Worm (Caenorhabditis elegans): Measurements from ENCODE around the gene K01D12.15.

The K01D12.15 gene

DNA sequence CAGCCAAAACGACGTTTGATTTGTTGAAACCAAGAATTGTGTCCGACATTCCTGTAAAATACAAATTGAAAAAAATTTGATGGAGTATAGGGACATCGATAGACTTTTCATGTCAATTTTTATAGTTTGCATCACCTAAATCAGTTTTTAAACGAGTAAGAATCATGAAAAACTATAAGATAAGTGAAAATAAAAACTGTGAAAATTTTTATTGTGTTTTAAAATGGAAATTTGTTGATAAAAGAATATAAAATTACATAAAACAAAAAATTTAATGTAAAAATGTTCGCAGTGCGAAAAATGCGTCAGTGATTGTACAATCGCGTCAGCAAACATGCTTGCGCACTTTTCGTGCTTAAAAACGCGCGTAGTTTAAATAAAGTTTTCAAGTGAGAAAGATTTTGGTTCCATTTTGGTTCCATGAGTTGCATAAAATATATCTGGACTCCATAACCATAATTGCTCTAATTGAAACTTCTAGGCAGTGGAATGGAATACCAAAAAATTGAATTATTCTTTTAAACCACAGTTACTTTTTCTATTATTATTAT lies 42.8 kb upstream of the K01D12.15 start, which contains the start of gene tomm-20 (continued):
- no peak for TF ChIP-seq ceh-22 (tag; optimal IDR thresholded peaks at IDR 0.05)
- TF ChIP-seq ahr-1 (tag; optimal IDR thresholded peaks at IDR 0.05) = peak; percentile 33
- TF ChIP-seq elt-2 (tag; optimal IDR thresholded peaks at IDR 0.05) = peak; percentile 84
- TF ChIP-seq hlh-8 (tag; optimal IDR thresholded peaks at IDR 0.05) = peak; percentile 40
- TF ChIP-seq dmd-4 (tag; optimal IDR thresholded peaks at IDR 0.05; ENCODE audit: borderline replicate concordance) = no peak
- peak; percentile 80 for TF ChIP-seq tbx-2 (tag; optimal IDR thresholded peaks at IDR 0.05)
- TF ChIP-seq pha-4 (tag; optimal IDR thresholded peaks at IDR 0.05) = no peak
- TF ChIP-seq zip-5 (tag; optimal IDR thresholded peaks at IDR 0.05) = peak; percentile 16
- TF ChIP-seq ceh-19 (GFP tag; optimal IDR thresholded peaks at IDR 0.05) = peak; percentile 58
- TF ChIP-seq ceh-45 (GFP tag; IDR thresholded peaks at IDR 0.05) = no peak
- no peak for TF ChIP-seq ttx-3 (tag; optimal IDR thresholded peaks at IDR 0.05)
- TF ChIP-seq T23F11.4 (GFP tag; optimal IDR thresholded peaks at IDR 0.05) = peak; percentile 17
- TF ChIP-seq ceh-2 (tag; optimal IDR thresholded peaks at IDR 0.05) = peak; percentile 25
- peak; percentile 29 for TF ChIP-seq hlh-13 (GFP tag; optimal IDR thresholded peaks at IDR 0.05)
- TF ChIP-seq unc-42 (tag; optimal IDR thresholded peaks at IDR 0.05) = peak; percentile 63
- no peak for TF ChIP-seq fkh-10 (GFP tag; optimal IDR thresholded peaks at IDR 0.05)
- no peak for TF ChIP-seq ceh-9 (tag; optimal IDR thresholded peaks at IDR 0.05)
- TF ChIP-seq ceh-34 (tag; optimal IDR thresholded peaks at IDR 0.05) = peak; percentile 77
- no peak for TF ChIP-seq unc-3 (GFP tag; conservative IDR thresholded peaks at IDR 0.05)
- no peak for TF ChIP-seq unc-3 (tag; optimal IDR thresholded peaks at IDR 0.05)
- no peak for TF ChIP-seq eyg-1 (tag; optimal IDR thresholded peaks at IDR 0.05)
- TF ChIP-seq rnt-1 (tag; optimal IDR thresholded peaks at IDR 0.05) = peak; percentile 48
- TF ChIP-seq ceh-30 (tag; optimal IDR thresholded peaks at IDR 0.05) = no peak
- peak; percentile 28 for TF ChIP-seq ceh-6 (GFP tag; optimal IDR thresholded peaks at IDR 0.05)
- no peak for TF ChIP-seq sdc-2 (tag; optimal IDR thresholded peaks at IDR 0.05)
- no peak for TF ChIP-seq K09A11.1 (tag; optimal IDR thresholded peaks at IDR 0.05; ENCODE audit: insufficient read depth)
- peak; percentile 33 for TF ChIP-seq pha-2 (tag; optimal IDR thresholded peaks at IDR 0.05)
- no peak for TF ChIP-seq ama-1 (optimal IDR thresholded peaks at IDR 0.05)
- no peak for TF ChIP-seq ets-4 (tag; optimal IDR thresholded peaks at IDR 0.05)
- TF ChIP-seq fax-1 (tag; optimal IDR thresholded peaks at IDR 0.05) = peak; percentile 57

DNA sequence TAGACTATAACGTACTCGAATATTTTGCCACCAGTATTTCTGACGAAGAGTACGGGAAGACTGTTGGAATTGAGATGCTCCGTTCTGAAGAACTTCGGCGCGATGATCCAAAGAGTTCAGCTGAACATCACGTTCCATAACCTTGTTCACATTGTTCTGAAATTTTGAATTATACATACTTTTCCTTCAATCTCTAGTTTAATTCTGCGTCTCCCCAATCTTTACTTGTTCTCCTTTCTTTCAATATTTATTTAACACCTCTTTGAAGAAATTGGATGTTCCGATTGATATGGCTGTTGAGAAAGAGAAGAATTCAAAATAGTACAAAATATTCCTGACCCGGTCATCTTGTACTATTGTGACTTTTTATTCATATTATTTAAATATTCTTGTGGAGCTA lies 41.4 kb upstream of the K01D12.15 start, which contains the start of gene F23H12.3:
Gene F23H12.3 (plus strand): TSS at position 301 of the 400 bp plus-strand sequence.
- TF ChIP-seq madf-2 (tag; optimal IDR thresholded peaks at IDR 0.05) (no peak), hlh-15 (tag; optimal IDR thresholded peaks at IDR 0.05) (no peak), lim-6 (tag; optimal IDR thresholded peaks at IDR 0.05) (no peak), unc-42 (tag; optimal IDR thresholded peaks at IDR 0.05) (no peak), nfya-1 (tag; optimal IDR thresholded peaks at IDR 0.05) (no peak), ceh-45 (GFP tag; IDR thresholded peaks at IDR 0.05) (no peak), pat-9 (tag; optimal IDR thresholded peaks at IDR 0.05) (no peak), npax-4 (tag; optimal IDR thresholded peaks at IDR 0.05) (no peak), ceh-14 (tag; optimal IDR thresholded peaks at IDR 0.05) (no peak), unc-55 (GFP tag; optimal IDR thresholded peaks at IDR 0.05) (no peak), eyg-1 (tag; optimal IDR thresholded peaks at IDR 0.05) (no peak), pha-4 (tag; optimal IDR thresholded peaks at IDR 0.05) (no peak), rnt-1 (tag; optimal IDR thresholded peaks at IDR 0.05) (no peak), ama-1 (optimal IDR thresholded peaks at IDR 0.05) (no peak), unc-3 (GFP tag; conservative IDR thresholded peaks at IDR 0.05) (no peak), unc-3 (tag; optimal IDR thresholded peaks at IDR 0.05) (no peak), hlh-8 (tag; optimal IDR thresholded peaks at IDR 0.05) (no peak), pros-1 (tag; optimal IDR thresholded peaks at IDR 0.05) (no peak)

DNA sequence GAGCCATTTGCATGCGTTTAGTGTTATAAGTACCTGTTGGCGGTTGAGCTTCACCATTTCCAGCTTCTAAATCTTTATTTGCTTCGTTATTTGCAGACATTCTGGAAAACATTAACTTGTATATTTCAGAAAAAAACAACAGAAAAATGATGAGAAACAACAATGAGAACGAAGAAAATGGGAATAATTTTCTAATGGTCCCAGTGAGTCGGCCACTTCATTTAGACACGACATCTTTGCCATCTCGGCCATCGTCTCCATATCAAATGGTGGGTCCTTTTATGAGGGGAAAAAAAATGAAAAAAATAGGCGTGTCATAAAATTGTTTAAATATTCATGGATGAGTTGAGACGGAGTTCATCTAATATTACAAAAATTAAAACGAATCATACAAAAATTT lies 40.4 kb upstream of the K01D12.15 start, which contains the start of gene snb-2:
Gene snb-2 (minus strand): TSS at position 101 of the 400 bp plus-strand sequence.
- TF ChIP-seq hlh-8 (tag; optimal IDR thresholded peaks at IDR 0.05) (no peak), nfya-1 (tag; optimal IDR thresholded peaks at IDR 0.05) (no peak), unc-86 (tag; optimal IDR thresholded peaks at IDR 0.05) (no peak)

Data from whole organism, late embryonic.